Worm (Caenorhabditis elegans): ENCODE results near the gene viro-2.

DNA sequence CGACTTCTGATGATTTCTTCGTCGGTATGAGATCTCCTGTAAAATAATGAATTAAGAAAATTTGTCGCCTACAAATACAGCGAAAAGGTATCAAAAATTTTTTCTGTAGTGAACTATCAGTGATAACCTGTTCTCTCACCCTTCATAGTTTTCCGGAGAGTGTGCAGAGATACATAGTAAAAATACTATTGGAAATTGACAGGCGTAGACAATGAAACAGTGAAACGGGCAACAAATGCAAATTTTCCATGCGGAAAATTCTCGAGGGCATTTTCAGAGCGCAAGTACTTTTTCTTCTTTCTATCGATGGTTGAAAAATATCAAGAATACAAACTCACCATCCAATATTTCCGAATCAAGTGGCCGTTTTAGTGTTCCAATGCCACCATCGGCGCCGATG is 41.5 kb upstream of the viro-2 start:
- TF ChIP-seq tab-1 (GFP tag; IDR thresholded peaks at IDR 0.05) (no peak), T22C8.4 (GFP tag; IDR thresholded peaks at IDR 0.05) (no peak), ref-1 (GFP tag; conservative IDR thresholded peaks at IDR 0.05) (no peak), klf-2 (GFP tag; conservative IDR thresholded peaks at IDR 0.05) (no peak), ztf-23 (GFP tag; IDR thresholded peaks at IDR 0.05) (no peak), flt-1 (GFP tag; IDR thresholded peaks at IDR 0.05) (no peak)
